Fruit fly (Drosophila melanogaster): ENCODE measurements around the gene CG14892.
A peak's percentile ranks its signal among the peaks of the same experiment; 100 is the strongest.

The CG14892 gene

dm6 chr3R:16640005-16640408 lies 45.8 kb downstream of the CG14892 start, which contains the start of gene nonA-l (continued):
- TF ChIP-seq CTCF (GFP tag; optimal IDR thresholded peaks at IDR 0.05) (peak; percentile 51), CG8944 (GFP tag; optimal IDR thresholded peaks at IDR 0.05) (no peak), crol (GFP tag; IDR thresholded peaks at IDR 0.05) (no peak), stwl (tag; optimal IDR thresholded peaks at IDR 0.05) (peak; percentile 83), CG10267 (tag; optimal IDR thresholded peaks at IDR 0.05) (peak; percentile 40), CG4360 (GFP tag; IDR thresholded peaks at IDR 0.05) (no peak), BEAF-32 (GFP tag; optimal IDR thresholded peaks at IDR 0.05) (peak; percentile 86), CG14710 (tag; optimal IDR thresholded peaks at IDR 0.05) (peak; percentile 64), usp (GFP tag; optimal IDR thresholded peaks at IDR 0.05) (no peak), al (GFP tag; IDR thresholded peaks at IDR 0.05) (no peak), CG8290 (GFP tag; optimal IDR thresholded peaks at IDR 0.05) (no peak), CG8290 (tag; optimal IDR thresholded peaks at IDR 0.05) (no peak), CG30020 (tag; optimal IDR thresholded peaks at IDR 0.05) (peak; percentile 36), Hr39 (optimal IDR thresholded peaks at IDR 0.05) (no peak), yki (optimal IDR thresholded peaks at IDR 0.05) (no peak), CG9876 (GFP tag; optimal IDR thresholded peaks at IDR 0.05) (no peak), CG1792 (GFP tag; optimal IDR thresholded peaks at IDR 0.05) (no peak), PHDP (tag; optimal IDR thresholded peaks at IDR 0.05) (no peak), lilli (GFP tag; optimal IDR thresholded peaks at IDR 0.05) (no peak), HHEX (GFP tag; optimal IDR thresholded peaks at IDR 0.05) (no peak), CG8765 (GFP tag; IDR thresholded peaks at IDR 0.05) (no peak), Ets97D (GFP tag; optimal IDR thresholded peaks at IDR 0.05) (peak; percentile 61), HLH54F (GFP tag; optimal IDR thresholded peaks at IDR 0.05) (no peak), kah (GFP tag; optimal IDR thresholded peaks at IDR 0.05) (no peak), B-H1 (GFP tag; IDR thresholded peaks at IDR 0.05) (no peak), rib (GFP tag; IDR thresholded peaks at IDR 0.05) (no peak), vvl (GFP tag; IDR thresholded peaks at IDR 0.05) (no peak), CG12744 (GFP tag; optimal IDR thresholded peaks at IDR 0.05) (no peak), amos (GFP tag; IDR thresholded peaks at IDR 0.05; ENCODE audit: partially characterized antibody) (peak; percentile 87), CG2120 (GFP tag; optimal IDR thresholded peaks at IDR 0.05) (no peak), Nf-YC (tag; optimal IDR thresholded peaks at IDR 0.05) (peak; percentile 51), Dp (GFP tag; optimal IDR thresholded peaks at IDR 0.05) (peak; percentile 92), CG2129 (GFP tag; IDR thresholded peaks at IDR 0.05; ENCODE audit: partially characterized antibody) (peak; percentile 61), CG31388 (GFP tag; optimal IDR thresholded peaks at IDR 0.05) (no peak), CG18619 (GFP tag; optimal IDR thresholded peaks at IDR 0.05) (no peak), CG10565 (GFP tag; optimal IDR thresholded peaks at IDR 0.05) (no peak), MBD-R2 (GFP tag; IDR thresholded peaks at IDR 0.05) (peak; percentile 25; the same call in 1 of the 2 replicates), CG6683 (GFP tag; optimal IDR thresholded peaks at IDR 0.05) (no peak), CG6791 (GFP tag; IDR thresholded peaks at IDR 0.05; ENCODE audit: partially characterized antibody) (peak; percentile 85), NK7.1 (GFP tag; optimal IDR thresholded peaks at IDR 0.05) (no peak), row (GFP tag; IDR thresholded peaks at IDR 0.05) (peak; percentile 25; the same call in 1 of the 3 replicates), Optix (GFP tag; IDR thresholded peaks at IDR 0.05) (no peak), sqz (GFP tag; optimal IDR thresholded peaks at IDR 0.05) (peak; percentile 20), CG4617 (GFP tag; optimal IDR thresholded peaks at IDR 0.05; ENCODE audit: borderline replicate concordance) (peak; percentile 62), CG42726 (GFP tag; IDR thresholded peaks at IDR 0.05; ENCODE audit: partially characterized antibody) (0 out of 2 replicates have a peak, but pooled peaks have one; percentile 4), CG15601 (tag; optimal IDR thresholded peaks at IDR 0.05) (peak; percentile 49), Lhr (GFP tag; optimal IDR thresholded peaks at IDR 0.05) (peak; percentile 38), inv (GFP tag; IDR thresholded peaks at IDR 0.05; ENCODE audit: partially characterized antibody) (peak; percentile 80), CG32532 (GFP tag; IDR thresholded peaks at IDR 0.05) (no peak), knrl (GFP tag; IDR thresholded peaks at IDR 0.05; ENCODE audit: partially characterized antibody) (peak; percentile 83), Med (GFP tag) (no peak), pita (GFP tag; optimal IDR thresholded peaks at IDR 0.05) (peak; percentile 55), Mad (GFP tag; optimal IDR thresholded peaks at IDR 0.05) (no peak)
